Worm (Caenorhabditis elegans): ENCODE results near the gene cec-3.

DNA sequence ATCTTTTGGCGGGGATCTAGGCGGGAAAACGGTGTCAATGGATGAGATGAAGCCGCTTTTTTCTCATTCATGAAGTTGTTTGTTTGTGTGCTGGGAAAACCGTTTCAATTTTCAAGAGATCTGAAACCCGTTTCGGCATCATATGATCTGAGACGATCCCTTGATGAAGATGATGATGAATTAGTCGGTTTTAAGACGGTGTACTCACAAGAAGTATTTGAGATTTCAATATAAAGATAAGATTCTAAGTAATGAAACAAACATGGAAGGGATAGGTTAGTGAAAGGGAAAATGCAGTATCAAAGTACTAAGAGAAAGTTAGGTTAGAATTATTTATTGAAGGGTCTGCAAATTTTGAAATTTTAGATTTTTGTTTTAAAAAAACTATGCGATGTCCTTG is 49.2 kb downstream of the cec-3 start:
- TF ChIP-seq nhr-2 (tag; optimal IDR thresholded peaks at IDR 0.05) (no peak), unc-62 (GFP tag; optimal IDR thresholded peaks at IDR 0.05) (no peak), mep-1 (tag; optimal IDR thresholded peaks at IDR 0.05) (no peak), elt-3 (tag; optimal IDR thresholded peaks at IDR 0.05) (no peak), lsy-2 (tag; optimal IDR thresholded peaks at IDR 0.05) (no peak), M03D4.4 (tag; optimal IDR thresholded peaks at IDR 0.05) (no peak), zip-8 (tag; optimal IDR thresholded peaks at IDR 0.05) (no peak), elt-1 (tag; optimal IDR thresholded peaks at IDR 0.05; ENCODE audit: borderline replicate concordance, insufficient read depth) (no peak), pha-4 (tag; optimal IDR thresholded peaks at IDR 0.05) (no peak), unc-120 (tag; optimal IDR thresholded peaks at IDR 0.05; ENCODE audit: poor library complexity, severe bottlenecking) (no peak), snpc-4 (tag; optimal IDR thresholded peaks at IDR 0.05) (no peak)

All from whole organism, mixed stage, embryonic.